Worm (Caenorhabditis elegans): Measurements from ENCODE around the gene R13A1.1.

R13A1.1 gene

DNA sequence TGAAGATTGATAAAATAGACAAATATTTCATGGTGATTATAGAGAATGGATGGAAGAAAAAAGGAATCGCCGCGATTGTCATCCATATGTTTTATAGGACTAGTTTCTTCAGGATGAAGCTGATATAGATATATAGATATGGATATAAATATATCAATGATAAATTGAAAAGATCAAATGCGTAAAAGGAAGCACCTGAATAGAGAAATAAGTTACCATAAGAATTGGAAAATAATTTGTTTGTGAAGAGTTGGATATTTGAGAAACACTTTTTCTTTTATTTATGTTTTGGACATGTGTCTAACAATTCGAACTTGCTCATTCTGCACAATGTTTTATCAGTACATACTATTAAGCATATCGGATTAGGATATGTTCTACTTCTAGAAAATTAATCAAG, 31.8 kb upstream of the R13A1.1 start, which contains the start of gene C42D4.13:
Gene C42D4.13 (minus strand): TSS at position 101 of the 400 bp plus-strand sequence.
- TF ChIP-seq tab-1 (GFP tag; IDR thresholded peaks at IDR 0.05), result no peak
- TF ChIP-seq ztf-23 (GFP tag; IDR thresholded peaks at IDR 0.05), result no peak
- no peak for TF ChIP-seq cog-1 (tag; optimal IDR thresholded peaks at IDR 0.05)
- no peak for TF ChIP-seq flt-1 (GFP tag; IDR thresholded peaks at IDR 0.05)
- TF ChIP-seq ztf-29 (GFP tag; IDR thresholded peaks at IDR 0.05), result no peak
- no peak for TF ChIP-seq T22C8.4 (GFP tag; IDR thresholded peaks at IDR 0.05)
- TF ChIP-seq ref-1 (GFP tag; conservative IDR thresholded peaks at IDR 0.05), result no peak
- no peak for TF ChIP-seq med-1 (GFP tag; optimal IDR thresholded peaks at IDR 0.05; ENCODE audit: insufficient read depth)
- TF ChIP-seq klf-2 (GFP tag; conservative IDR thresholded peaks at IDR 0.05), result no peak

- TF ChIP-seq ztf-29 (GFP tag; IDR thresholded peaks at IDR 0.05) (no peak), T22C8.4 (GFP tag; IDR thresholded peaks at IDR 0.05) (no peak), klf-2 (GFP tag; conservative IDR thresholded peaks at IDR 0.05) (no peak), ref-1 (GFP tag; conservative IDR thresholded peaks at IDR 0.05) (no peak), cog-1 (tag; optimal IDR thresholded peaks at IDR 0.05) (no peak), flt-1 (GFP tag; IDR thresholded peaks at IDR 0.05) (no peak), med-1 (GFP tag; optimal IDR thresholded peaks at IDR 0.05; ENCODE audit: insufficient read depth) (no peak), tab-1 (GFP tag; IDR thresholded peaks at IDR 0.05) (no peak), ztf-23 (GFP tag; IDR thresholded peaks at IDR 0.05) (no peak)
These were observed 31.1 kb upstream of the R13A1.1 start, which contains the start of gene srlf-7 for ce11 chrIV:7188528-7189422. Gene srlf-7 (plus strand): TSS chrIV:7189287.

DNA sequence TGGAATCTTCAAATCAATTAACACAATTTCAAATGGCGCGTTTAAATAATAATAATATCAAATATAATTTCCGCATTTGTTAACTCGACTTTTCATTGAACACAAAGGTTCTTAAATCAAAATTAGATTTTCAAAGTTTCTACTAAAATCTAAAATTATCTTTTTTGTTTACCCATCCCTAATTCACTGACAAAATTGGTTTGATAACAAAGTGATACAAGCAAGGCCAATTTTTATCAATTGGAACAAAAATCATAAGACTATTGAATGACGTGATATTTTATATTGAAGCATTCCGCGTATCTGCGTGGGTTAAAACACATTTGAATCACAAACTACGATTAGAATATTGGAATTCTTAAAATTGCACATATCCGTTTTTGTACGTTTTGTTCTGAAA, 29.4 kb upstream of the R13A1.1 start:
- TF ChIP-seq med-1 (GFP tag; optimal IDR thresholded peaks at IDR 0.05; ENCODE audit: insufficient read depth) (no peak), ref-1 (GFP tag; conservative IDR thresholded peaks at IDR 0.05) (no peak), T22C8.4 (GFP tag; IDR thresholded peaks at IDR 0.05) (no peak)

- no peak for TF ChIP-seq klf-2 (GFP tag; conservative IDR thresholded peaks at IDR 0.05)
- no peak for TF ChIP-seq tab-1 (GFP tag; IDR thresholded peaks at IDR 0.05)
- no peak for TF ChIP-seq ztf-23 (GFP tag; IDR thresholded peaks at IDR 0.05)
- TF ChIP-seq T22C8.4 (GFP tag; IDR thresholded peaks at IDR 0.05), result no peak
- no peak for TF ChIP-seq cog-1 (tag; optimal IDR thresholded peaks at IDR 0.05)
- no peak for TF ChIP-seq flt-1 (GFP tag; IDR thresholded peaks at IDR 0.05)
- TF ChIP-seq med-1 (GFP tag; optimal IDR thresholded peaks at IDR 0.05; ENCODE audit: insufficient read depth), result no peak
- no peak for TF ChIP-seq ref-1 (GFP tag; conservative IDR thresholded peaks at IDR 0.05)
- TF ChIP-seq ztf-29 (GFP tag; IDR thresholded peaks at IDR 0.05), result no peak
These were observed 28.1 kb upstream of the R13A1.1 start, which contains the start of gene R13A1.5 for ce11 chrIV:7191745-7192144. Gene R13A1.5 (minus strand): TSS chrIV:7191845.

DNA sequence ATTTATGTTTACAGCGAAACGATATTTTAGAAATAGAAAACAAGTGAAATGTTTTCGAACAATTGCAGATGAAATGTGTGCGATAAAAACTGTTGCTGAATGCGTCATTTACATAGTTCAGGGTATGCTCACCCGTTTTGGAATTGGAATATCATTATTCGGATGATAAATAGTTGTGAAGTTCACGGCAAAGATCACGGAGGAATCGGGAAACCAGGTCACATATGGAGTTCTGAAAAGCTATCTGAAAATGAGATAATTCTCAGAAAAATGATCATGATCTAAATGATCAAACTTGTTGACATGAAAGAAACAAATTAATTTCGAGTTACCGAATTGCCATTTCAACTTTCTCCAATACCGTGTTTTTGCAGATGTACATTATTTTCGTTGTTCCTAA, 24.1 kb upstream of the R13A1.1 start, which contains the start of gene best-16:
Gene best-16 (minus strand): TSS at position 101 of the 400 bp plus-strand sequence.
- TF ChIP-seq ztf-29 (GFP tag; IDR thresholded peaks at IDR 0.05) (no peak), med-1 (GFP tag; optimal IDR thresholded peaks at IDR 0.05; ENCODE audit: insufficient read depth) (no peak), flt-1 (GFP tag; IDR thresholded peaks at IDR 0.05) (no peak), ztf-23 (GFP tag; IDR thresholded peaks at IDR 0.05) (no peak), T22C8.4 (GFP tag; IDR thresholded peaks at IDR 0.05) (no peak), klf-2 (GFP tag; conservative IDR thresholded peaks at IDR 0.05) (no peak), tab-1 (GFP tag; IDR thresholded peaks at IDR 0.05) (no peak), ref-1 (GFP tag; conservative IDR thresholded peaks at IDR 0.05) (no peak), cog-1 (tag; optimal IDR thresholded peaks at IDR 0.05) (no peak)

DNA sequence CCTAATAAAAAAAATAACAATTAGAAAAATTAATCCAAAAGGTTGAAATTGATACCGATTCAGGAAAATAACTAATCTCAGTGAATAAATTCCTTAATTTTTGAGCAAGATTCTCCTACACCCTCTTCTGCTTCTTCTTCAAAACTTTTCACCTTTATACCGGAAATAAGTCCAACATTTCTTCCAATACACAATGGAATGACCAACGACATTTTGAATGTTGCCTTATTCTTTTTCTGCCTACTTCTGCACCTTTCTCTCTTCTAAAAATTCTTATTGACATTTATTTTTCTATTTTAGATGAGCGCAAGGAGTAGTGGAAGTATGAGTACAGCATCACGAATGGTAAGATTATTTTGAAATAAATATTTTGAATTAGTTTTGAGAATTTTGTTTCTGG, 23.0 kb upstream of the R13A1.1 start, which contains the start of gene unc-8:
Gene unc-8 (plus strand): TSS at position 301 of the 400 bp plus-strand sequence.
- TF ChIP-seq cog-1 (tag; optimal IDR thresholded peaks at IDR 0.05), result no peak
- TF ChIP-seq med-1 (GFP tag; optimal IDR thresholded peaks at IDR 0.05; ENCODE audit: insufficient read depth), result no peak
- no peak for TF ChIP-seq ztf-23 (GFP tag; IDR thresholded peaks at IDR 0.05)
- TF ChIP-seq ztf-29 (GFP tag; IDR thresholded peaks at IDR 0.05), result no peak
- no peak for TF ChIP-seq flt-1 (GFP tag; IDR thresholded peaks at IDR 0.05)
- no peak for TF ChIP-seq T22C8.4 (GFP tag; IDR thresholded peaks at IDR 0.05)
- no peak for TF ChIP-seq ref-1 (GFP tag; conservative IDR thresholded peaks at IDR 0.05)
- no peak for TF ChIP-seq tab-1 (GFP tag; IDR thresholded peaks at IDR 0.05)

- TF ChIP-seq ztf-23 (GFP tag; IDR thresholded peaks at IDR 0.05) (no peak), T22C8.4 (GFP tag; IDR thresholded peaks at IDR 0.05) (no peak), klf-2 (GFP tag; conservative IDR thresholded peaks at IDR 0.05) (no peak), cog-1 (tag; optimal IDR thresholded peaks at IDR 0.05) (no peak), ref-1 (GFP tag; conservative IDR thresholded peaks at IDR 0.05) (no peak), flt-1 (GFP tag; IDR thresholded peaks at IDR 0.05) (no peak), med-1 (GFP tag; optimal IDR thresholded peaks at IDR 0.05; ENCODE audit: insufficient read depth) (no peak), tab-1 (GFP tag; IDR thresholded peaks at IDR 0.05) (no peak), ztf-29 (GFP tag; IDR thresholded peaks at IDR 0.05) (no peak)
These were observed 16.1 kb upstream of the R13A1.1 start, which contains the start of gene R13A1.3 for ce11 chrIV:7203696-7204095. Gene R13A1.3 (plus strand): TSS chrIV:7203996.

DNA sequence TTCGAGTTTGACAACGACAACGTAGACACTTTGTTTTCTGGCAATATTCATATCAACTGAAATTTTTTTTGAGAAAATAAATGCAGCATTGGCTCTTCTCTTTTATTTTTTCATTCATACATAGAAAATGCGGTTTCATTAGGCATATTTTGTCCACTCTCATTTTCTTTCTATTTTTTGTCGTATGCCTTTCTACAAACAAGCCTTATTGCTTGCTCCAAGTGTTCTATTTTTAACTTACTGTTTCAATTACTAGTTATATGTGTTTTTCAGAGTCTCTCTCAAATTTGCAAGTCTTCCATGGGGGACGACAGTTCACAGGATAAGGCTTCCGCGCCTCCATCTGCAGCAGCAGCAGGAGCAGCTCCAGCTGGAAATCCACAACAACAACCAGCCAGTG, 13.9 kb upstream of the R13A1.1 start, which contains the start of gene kcc-1:
Gene kcc-1 (plus strand): TSS at position 301 of the 400 bp plus-strand sequence.
- TF ChIP-seq flt-1 (GFP tag; IDR thresholded peaks at IDR 0.05) (no peak), T22C8.4 (GFP tag; IDR thresholded peaks at IDR 0.05) (no peak), ztf-29 (GFP tag; IDR thresholded peaks at IDR 0.05) (no peak), tab-1 (GFP tag; IDR thresholded peaks at IDR 0.05) (no peak), med-1 (GFP tag; optimal IDR thresholded peaks at IDR 0.05; ENCODE audit: insufficient read depth) (no peak), cog-1 (tag; optimal IDR thresholded peaks at IDR 0.05) (no peak), ztf-23 (GFP tag; IDR thresholded peaks at IDR 0.05) (no peak), klf-2 (GFP tag; conservative IDR thresholded peaks at IDR 0.05) (no peak), ref-1 (GFP tag; conservative IDR thresholded peaks at IDR 0.05) (no peak)

ce11 chrIV:7208961-7209360, 10.9 kb upstream of the R13A1.1 start:
- TF ChIP-seq flt-1 (GFP tag; IDR thresholded peaks at IDR 0.05) (no peak), cog-1 (tag; optimal IDR thresholded peaks at IDR 0.05) (no peak), ztf-29 (GFP tag; IDR thresholded peaks at IDR 0.05) (no peak), klf-2 (GFP tag; conservative IDR thresholded peaks at IDR 0.05) (no peak), T22C8.4 (GFP tag; IDR thresholded peaks at IDR 0.05) (no peak), tab-1 (GFP tag; IDR thresholded peaks at IDR 0.05) (no peak), ref-1 (GFP tag; conservative IDR thresholded peaks at IDR 0.05) (no peak), med-1 (GFP tag; optimal IDR thresholded peaks at IDR 0.05; ENCODE audit: insufficient read depth) (no peak), ztf-23 (GFP tag; IDR thresholded peaks at IDR 0.05) (no peak)

Data from whole organism, midembryonic.